Fruit fly (Drosophila melanogaster): Measurements from ENCODE around the gene CG4558.
A peak's percentile ranks its signal among the peaks of the same experiment; 100 is the strongest.

The CG4558 gene

dm6 chrX:6853384-6853783, 3.8 kb downstream of the CG4558 start (continued):
- TF ChIP-seq Blimp-1 (GFP tag; optimal IDR thresholded peaks at IDR 0.05) (no peak), CG11723 (GFP tag; optimal IDR thresholded peaks at IDR 0.05) (no peak), jing (GFP tag; optimal IDR thresholded peaks at IDR 0.05) (no peak), ATbp (GFP tag; optimal IDR thresholded peaks at IDR 0.05) (no peak), CG7839 (tag; optimal IDR thresholded peaks at IDR 0.05) (no peak), HLH3B (GFP tag; IDR thresholded peaks at IDR 0.05) (no peak), CG7928 (GFP tag; optimal IDR thresholded peaks at IDR 0.05) (no peak), CG1024 (GFP tag; IDR thresholded peaks at IDR 0.05) (no peak), org-1 (GFP tag; optimal IDR thresholded peaks at IDR 0.05) (no peak), CG2712 (tag; optimal IDR thresholded peaks at IDR 0.05) (no peak), cad (GFP tag; optimal IDR thresholded peaks at IDR 0.05) (peak; percentile 82), Mad (GFP tag; optimal IDR thresholded peaks at IDR 0.05) (no peak), dpn (GFP tag; optimal IDR thresholded peaks at IDR 0.05) (no peak), schlank (tag; optimal IDR thresholded peaks at IDR 0.05) (no peak), CG11247 (GFP tag; IDR thresholded peaks at IDR 0.05) (no peak), prd (optimal IDR thresholded peaks at IDR 0.05) (no peak), prd (GFP tag; IDR thresholded peaks at IDR 0.05) (no peak), CG2129 (GFP tag; IDR thresholded peaks at IDR 0.05; ENCODE audit: partially characterized antibody) (no peak), CG4617 (GFP tag; optimal IDR thresholded peaks at IDR 0.05; ENCODE audit: borderline replicate concordance) (no peak), CG1233 (GFP tag; optimal IDR thresholded peaks at IDR 0.05) (peak; percentile 100), ems (GFP tag; optimal IDR thresholded peaks at IDR 0.05) (no peak), CG10979 (tag; optimal IDR thresholded peaks at IDR 0.05) (no peak), CG14441 (GFP tag; IDR thresholded peaks at IDR 0.05) (no peak), vvl (GFP tag; IDR thresholded peaks at IDR 0.05) (peak; percentile 56; the same call in 1 of the 2 replicates), sisA (GFP tag; IDR thresholded peaks at IDR 0.05) (no peak), tll (GFP tag; optimal IDR thresholded peaks at IDR 0.05) (no peak), CG10462 (GFP tag; optimal IDR thresholded peaks at IDR 0.05) (no peak), CG11560 (tag; IDR thresholded peaks at IDR 0.05) (no peak), Rx (GFP tag; IDR thresholded peaks at IDR 0.05) (no peak), CG31365 (tag; optimal IDR thresholded peaks at IDR 0.05) (peak; percentile 4), nau (GFP tag; optimal IDR thresholded peaks at IDR 0.05) (no peak), Oaz (GFP tag; IDR thresholded peaks at IDR 0.05) (no peak), sc (optimal IDR thresholded peaks at IDR 0.05) (no peak), sc (GFP tag; optimal IDR thresholded peaks at IDR 0.05) (no peak), CG33557 (GFP tag; optimal IDR thresholded peaks at IDR 0.05) (peak; percentile 5), PHDP (tag; optimal IDR thresholded peaks at IDR 0.05) (no peak), NfI (GFP tag; optimal IDR thresholded peaks at IDR 0.05) (no peak), ranshi (GFP tag; IDR thresholded peaks at IDR 0.05) (no peak), CG6254 (GFP tag; optimal IDR thresholded peaks at IDR 0.05) (no peak), CG2889 (GFP tag; IDR thresholded peaks at IDR 0.05) (no peak), CkIIα-i1 (GFP tag; IDR thresholded peaks at IDR 0.05) (no peak), Gsc (GFP tag; IDR thresholded peaks at IDR 0.05) (no peak), CG6654 (GFP tag; optimal IDR thresholded peaks at IDR 0.05) (no peak), row (GFP tag; IDR thresholded peaks at IDR 0.05) (peak; percentile 34; the same call in 1 of the 3 replicates), pum (GFP tag; optimal IDR thresholded peaks at IDR 0.05) (no peak), gem (tag; optimal IDR thresholded peaks at IDR 0.05) (no peak), Hsf (GFP tag; optimal IDR thresholded peaks at IDR 0.05) (no peak), Lpt (GFP tag; optimal IDR thresholded peaks at IDR 0.05) (no peak), al (GFP tag; IDR thresholded peaks at IDR 0.05) (no peak), pfk (GFP tag; optimal IDR thresholded peaks at IDR 0.05) (peak; percentile 80), CG13624 (GFP tag; optimal IDR thresholded peaks at IDR 0.05) (no peak), bigmax (GFP tag; optimal IDR thresholded peaks at IDR 0.05) (peak; percentile 8), Gug (GFP tag; IDR thresholded peaks at IDR 0.05) (no peak)

Data from whole organism, embryonic.